Worm (Caenorhabditis elegans): ENCODE measurements around the gene F54B11.8.

F54B11.8 gene

ce11 chrX:13584725-13585371 is 18.9 kb downstream of the F54B11.8 start, which contains the start of gene unc-84 (continued):
- TF ChIP-seq nhr-20 (tag; optimal IDR thresholded peaks at IDR 0.05): peak; percentile 10
- TF ChIP-seq nhr-19 (GFP tag; conservative IDR thresholded peaks at IDR 0.05): no peak; the same call in 1 of the 2 replicates
- TF ChIP-seq blmp-1 (tag; optimal IDR thresholded peaks at IDR 0.05): no peak
- TF ChIP-seq ets-5 (GFP tag; IDR thresholded peaks at IDR 0.05): no peak
- TF ChIP-seq grh-1 (GFP tag; IDR thresholded peaks at IDR 0.05): no peak
- TF ChIP-seq alr-1 (tag; optimal IDR thresholded peaks at IDR 0.05; ENCODE audit: borderline replicate concordance): no peak
- TF ChIP-seq elt-3 (tag; optimal IDR thresholded peaks at IDR 0.05): no peak
- TF ChIP-seq isw-1 (GFP tag; IDR thresholded peaks at IDR 0.05): no peak
- TF ChIP-seq tlp-1 (tag; optimal IDR thresholded peaks at IDR 0.05): no peak
- peak; percentile 30 for TF ChIP-seq nhr-90 (tag; optimal IDR thresholded peaks at IDR 0.05; ENCODE audit: poor library complexity)
- no peak for TF ChIP-seq hlh-4 (tag; optimal IDR thresholded peaks at IDR 0.05)
- TF ChIP-seq sox-4 (tag; optimal IDR thresholded peaks at IDR 0.05): no peak
- TF ChIP-seq F16B12.6 (tag; optimal IDR thresholded peaks at IDR 0.05): no peak
- no peak for TF ChIP-seq C34B4.2 (tag; optimal IDR thresholded peaks at IDR 0.05)
- TF ChIP-seq ceh-90 (tag; optimal IDR thresholded peaks at IDR 0.05): peak; percentile 38
- TF ChIP-seq ces-1 (GFP tag; optimal IDR thresholded peaks at IDR 0.05): no peak
- TF ChIP-seq fkh-10 (GFP tag; optimal IDR thresholded peaks at IDR 0.05): no peak
- no peak for TF ChIP-seq lin-15B (tag; optimal IDR thresholded peaks at IDR 0.05)
- no peak for TF ChIP-seq pax-3 (tag; optimal IDR thresholded peaks at IDR 0.05)
- no peak for TF ChIP-seq sup-37 (GFP tag; optimal IDR thresholded peaks at IDR 0.05)
- TF ChIP-seq vab-15 (tag; optimal IDR thresholded peaks at IDR 0.05): no peak
- TF ChIP-seq ztf-11 (tag; optimal IDR thresholded peaks at IDR 0.05): peak in 1 of 2 experiments; percentile 35
- no peak for TF ChIP-seq mef-2 (tag; optimal IDR thresholded peaks at IDR 0.05)
- TF ChIP-seq nhr-84 (tag; optimal IDR thresholded peaks at IDR 0.05): no peak
- no peak for TF ChIP-seq snpc-4 (tag; optimal IDR thresholded peaks at IDR 0.05)
- TF ChIP-seq ztf-4 (tag; optimal IDR thresholded peaks at IDR 0.05): no peak
- no peak for TF ChIP-seq C16A3.4 (tag; optimal IDR thresholded peaks at IDR 0.05)
- TF ChIP-seq skn-1 (tag; optimal IDR thresholded peaks at IDR 0.05): no peak
- no peak for TF ChIP-seq nhr-237 (tag; optimal IDR thresholded peaks at IDR 0.05)
- no peak for TF ChIP-seq ceh-8 (GFP tag; optimal IDR thresholded peaks at IDR 0.05)
- TF ChIP-seq nhr-71 (tag; optimal IDR thresholded peaks at IDR 0.05): peak; percentile 39
- no peak for TF ChIP-seq fkh-4 (tag; optimal IDR thresholded peaks at IDR 0.05; ENCODE audit: borderline replicate concordance)

- TF ChIP-seq ceh-63 (GFP tag; optimal IDR thresholded peaks at IDR 0.05): no peak
- TF ChIP-seq unc-98 (GFP tag; IDR thresholded peaks at IDR 0.05): no peak
- TF ChIP-seq C04F5.9 (tag; optimal IDR thresholded peaks at IDR 0.05): no peak
- peak; percentile 9; the same call in 1 of the 2 replicates for TF ChIP-seq nhr-19 (GFP tag; conservative IDR thresholded peaks at IDR 0.05)
- TF ChIP-seq elt-3 (tag; optimal IDR thresholded peaks at IDR 0.05): peak in 1 of 6 experiments; percentile 2
- TF ChIP-seq pax-3 (tag; optimal IDR thresholded peaks at IDR 0.05): no peak
- TF ChIP-seq ceh-88 (GFP tag; IDR thresholded peaks at IDR 0.05): no peak
- no peak for TF ChIP-seq efl-3 (GFP tag; optimal IDR thresholded peaks at IDR 0.05)
- TF ChIP-seq grh-1 (GFP tag; IDR thresholded peaks at IDR 0.05): no peak
- TF ChIP-seq unc-86 (tag; optimal IDR thresholded peaks at IDR 0.05): no peak
- no peak for TF ChIP-seq lir-3 (tag; optimal IDR thresholded peaks at IDR 0.05; ENCODE audit: poor library complexity)
- no peak for TF ChIP-seq nhr-237 (tag; optimal IDR thresholded peaks at IDR 0.05)
- no peak for TF ChIP-seq fkh-10 (GFP tag; optimal IDR thresholded peaks at IDR 0.05)
- TF ChIP-seq nhr-47 (tag; optimal IDR thresholded peaks at IDR 0.05): peak; percentile 42
- TF ChIP-seq sptf-1 (tag; optimal IDR thresholded peaks at IDR 0.05): no peak
- TF ChIP-seq ceh-90 (tag; optimal IDR thresholded peaks at IDR 0.05): no peak
- peak; percentile 44 for TF ChIP-seq swsn-7 (tag; optimal IDR thresholded peaks at IDR 0.05)
- no peak for TF ChIP-seq zip-4 (GFP tag; optimal IDR thresholded peaks at IDR 0.05)
- TF ChIP-seq C34B4.2 (tag; optimal IDR thresholded peaks at IDR 0.05): no peak
- TF ChIP-seq nhr-28 (tag; optimal IDR thresholded peaks at IDR 0.05): no peak
- TF ChIP-seq ceh-8 (GFP tag; optimal IDR thresholded peaks at IDR 0.05): no peak
- TF ChIP-seq dpl-1 (GFP tag; optimal IDR thresholded peaks at IDR 0.05): no peak
- peak; percentile 42 for TF ChIP-seq rnt-1 (tag; optimal IDR thresholded peaks at IDR 0.05)
- TF ChIP-seq nhr-11 (tag; optimal IDR thresholded peaks at IDR 0.05): no peak
- peak; percentile 37 for TF ChIP-seq dsc-1 (tag; optimal IDR thresholded peaks at IDR 0.05)
- TF ChIP-seq elt-2 (tag; optimal IDR thresholded peaks at IDR 0.05): no peak
- TF ChIP-seq mef-2 (tag; optimal IDR thresholded peaks at IDR 0.05): no peak
- TF ChIP-seq aly-2 (tag; optimal IDR thresholded peaks at IDR 0.05): no peak
- TF ChIP-seq skn-1 (tag; optimal IDR thresholded peaks at IDR 0.05): no peak
These were observed 19.8 kb downstream of the F54B11.8 start for ce11 chrX:13583895-13584344.
